Worm (Caenorhabditis elegans): Measurements from ENCODE around the gene best-12.

ce11 chrV:16029237-16029636 lies 20.0 kb upstream of the best-12 start:
- TF ChIP-seq dao-5 (tag; optimal IDR thresholded peaks at IDR 0.05) (no peak), W03F9.2 (tag; optimal IDR thresholded peaks at IDR 0.05) (no peak), him-1 (tag; optimal IDR thresholded peaks at IDR 0.05) (no peak)
